ENCODE assay signal across 2 fruit fly cellular contexts in the genomic region with DNA sequence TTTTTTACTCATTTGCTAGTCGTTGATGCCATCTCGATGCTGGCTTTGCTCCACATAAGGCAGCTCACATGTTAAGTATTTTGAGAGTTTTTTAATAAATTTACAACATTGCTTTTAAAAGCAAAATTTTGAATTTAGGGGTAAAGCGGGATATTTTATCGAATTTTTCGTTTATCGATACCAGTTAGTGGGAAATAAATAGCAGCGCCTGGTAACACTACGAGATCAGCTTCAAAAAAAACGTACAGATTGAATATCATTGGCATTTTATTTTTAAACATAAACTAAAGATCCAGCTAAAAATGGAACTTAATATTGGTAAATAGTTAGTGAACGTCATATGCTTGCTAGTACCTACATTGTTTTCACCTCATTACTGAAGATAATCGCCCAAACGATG.
TF ChIP-seq lines count a peak whose summit lies in the region.

A gene (plus strand): TSS at position 204 of the 400 bp plus-strand sequence.

- TF ChIP-seq CTCF in whole organism, embryonic (GFP tag; optimal IDR thresholded peaks at IDR 0.05; lab: Kevin White, UChicago), result no peak

TF ChIP-seq in whole organism, adult, 20 proteins besides CTCF, POLR2A, EP300 and RAD21:
- peak; percentile 29 for TF ChIP-seq bab1 (GFP tag; optimal IDR thresholded peaks at IDR 0.05; lab: Kevin White, UChicago)
- no peak for TF ChIP-seq Crg-1 (GFP tag; optimal IDR thresholded peaks at IDR 0.05; lab: Kevin White, UChicago)

TF ChIP-seq in whole organism, embryonic, 481 proteins besides CTCF, POLR2A, EP300 and RAD21:
- TF ChIP-seq CG9797 (GFP tag; optimal IDR thresholded peaks at IDR 0.05; lab: Kevin White, UChicago), result peak; percentile 47
- TF ChIP-seq gfzf (GFP tag; optimal IDR thresholded peaks at IDR 0.05; lab: Kevin White, UChicago), result peak; percentile 73
- peak; percentile 46 for TF ChIP-seq BEAF-32 (GFP tag; optimal IDR thresholded peaks at IDR 0.05; lab: Kevin White, UChicago)
- no peak for TF ChIP-seq kay (GFP tag; optimal IDR thresholded peaks at IDR 0.05; lab: Kevin White, UChicago)
- peak; percentile 75 for TF ChIP-seq Myb (GFP tag; optimal IDR thresholded peaks at IDR 0.05; lab: Kevin White, UChicago)
- no peak for TF ChIP-seq sob (GFP tag; IDR thresholded peaks at IDR 0.05; lab: Robert Waterston, UW)
- TF ChIP-seq Sry-δ (GFP tag; optimal IDR thresholded peaks at IDR 0.05; lab: Kevin White, UChicago), result peak; percentile 26
- TF ChIP-seq MBD-R2 (GFP tag; IDR thresholded peaks at IDR 0.05; lab: Robert Waterston, UW), result peak; percentile 22; the same call in 1 of the 2 replicates
- peak; percentile 2 for TF ChIP-seq Elba2 (GFP tag; optimal IDR thresholded peaks at IDR 0.05; lab: Kevin White, UChicago)
- peak; percentile 11 for TF ChIP-seq CG14710 (tag; optimal IDR thresholded peaks at IDR 0.05; lab: Kevin White, UChicago)
- TF ChIP-seq CG10267 (tag; optimal IDR thresholded peaks at IDR 0.05; lab: Kevin White, UChicago), result peak; percentile 8
- peak; percentile 31; the same call in 1 of the 2 replicates for TF ChIP-seq unc-4 (GFP tag; IDR thresholded peaks at IDR 0.05; lab: Robert Waterston, UW; ENCODE audit: partially characterized antibody)
- no peak for TF ChIP-seq CG42726 (GFP tag; IDR thresholded peaks at IDR 0.05; lab: Robert Waterston, UW; ENCODE audit: partially characterized antibody)
- TF ChIP-seq kni (GFP tag; optimal IDR thresholded peaks at IDR 0.05; lab: Kevin White, UChicago), result no peak
- TF ChIP-seq Dp (GFP tag; optimal IDR thresholded peaks at IDR 0.05; lab: Kevin White, UChicago), result peak; percentile 93
- TF ChIP-seq Atf6 (GFP tag; IDR thresholded peaks at IDR 0.05; lab: Robert Waterston, UW), result no peak
- TF ChIP-seq CG2116 (GFP tag; optimal IDR thresholded peaks at IDR 0.05; lab: Kevin White, UChicago), result peak; percentile 48
- TF ChIP-seq CG13287 (GFP tag; IDR thresholded peaks at IDR 0.05; lab: Robert Waterston, UW; ENCODE audit: partially characterized antibody), result peak; percentile 57; the same call in 1 of the 2 replicates
- TF ChIP-seq pzg (GFP tag; optimal IDR thresholded peaks at IDR 0.05; lab: Kevin White, UChicago), result peak; percentile 40
- TF ChIP-seq E2f2 (GFP tag; IDR thresholded peaks at IDR 0.05; lab: Robert Waterston, UW), result peak; percentile 93
- TF ChIP-seq CG34224 (GFP tag; IDR thresholded peaks at IDR 0.05; lab: Robert Waterston, UW; ENCODE audit: partially characterized antibody), result peak; percentile 40; the same call in 1 of the 3 replicates
- peak; percentile 31; the same call in 1 of the 2 replicates for TF ChIP-seq amos (GFP tag; IDR thresholded peaks at IDR 0.05; lab: Robert Waterston, UW; ENCODE audit: partially characterized antibody)
- peak; percentile 18 for TF ChIP-seq sqz (GFP tag; optimal IDR thresholded peaks at IDR 0.05; lab: Kevin White, UChicago)
- TF ChIP-seq Dref (GFP tag; IDR thresholded peaks at IDR 0.05; lab: Robert Waterston, UW), result peak; percentile 73
- TF ChIP-seq Scr (GFP tag; IDR thresholded peaks at IDR 0.05; lab: Robert Waterston, UW; ENCODE audit: partially characterized antibody), result 0 out of 2 replicates have a peak, but pooled peaks have one; percentile 19
- no peak for TF ChIP-seq CG3726 (GFP tag; IDR thresholded peaks at IDR 0.05; lab: Robert Waterston, UW)
- peak; percentile 47 for TF ChIP-seq stwl (tag; optimal IDR thresholded peaks at IDR 0.05; lab: Kevin White, UChicago)
